Worm (Caenorhabditis elegans) whole organism, L1 larva: ENCODE measurements around the gene clk-2.
A peak's percentile ranks its signal among the peaks of the same experiment; 100 is the strongest.

Source experiments
- F16B12.6 ChIP-seq: fragments of 150-350 bp; optimal IDR thresholded peaks from 2 replicates; lab custom pipeline; 2014; ENCODE audit warnings: missing biosample characterization, missing genetic modification characterization
- ama-1 ChIP-seq: fragments of 150-350 bp; optimal IDR thresholded peaks from 2 replicates; lab custom pipeline; 2014
- blmp-1 ChIP-seq: fragments of 150-350 bp; optimal IDR thresholded peaks from 2 replicates; lab custom pipeline; 2014; ENCODE audit warnings: missing biosample characterization, missing genetic modification characterization
- ceh-63 ChIP-seq: fragments of 200-800 bp; sonication (Bioruptor generic); optimal IDR thresholded peaks from 2 replicates; lab custom pipeline; 2018; ENCODE audit warnings: mild to moderate bottlenecking, missing genetic modification characterization, missing compliant biosample characterization
- ceh-82 ChIP-seq, 3 experiments: fragments of 150-350 bp in 1 of 3; sonication (generic microtip) in 2 of 3; optimal IDR thresholded peaks; 2 replicates each; lab custom pipeline; 2014 to 2017; ENCODE audit warnings: missing biosample characterization in 3 of 3, missing genetic modification characterization in 3 of 3
- efl-1 ChIP-seq, 4 experiments: fragments of 150-350 bp; optimal IDR thresholded peaks in 3 of 4; peaks in 1 of 4; 1 replicate in 1 of 4; 2 replicates in 3 of 4; lab custom pipeline; 2014; ENCODE audit warnings: missing biosample characterization in 2 of 4, missing genetic modification characterization in 2 of 4, missing genetic modification reagents in 2 of 4
- egl-13 ChIP-seq: sonication (generic microtip); optimal IDR thresholded peaks from 2 replicates; lab custom pipeline; 2016; ENCODE audit warnings: missing genotype, missing genetic modification reagents, missing genetic modification characterization, missing compliant biosample characterization
- fkh-10 ChIP-seq: sonication (generic microtip); optimal IDR thresholded peaks from 2 replicates; lab custom pipeline; 2017; ENCODE audit warnings: missing biosample characterization, missing genetic modification reagents, missing genetic modification characterization
- hlh-4 ChIP-seq: sonication (generic microtip); optimal IDR thresholded peaks from 2 replicates; lab custom pipeline; 2016; ENCODE audit warnings: mild to moderate bottlenecking, missing genetic modification characterization, missing compliant biosample characterization
- isw-1 ChIP-seq: fragments of 200-800 bp; sonication (Bioruptor generic); IDR thresholded peaks from 2 replicates; pipeline ENCODE4 v1.3.6; 2022; ENCODE audit warnings: missing genetic modification characterization, missing compliant biosample characterization
- lin-14 ChIP-seq: fragments of 200-800 bp; sonication (Bioruptor generic); optimal IDR thresholded peaks from 2 replicates; lab custom pipeline; 2018; ENCODE audit warnings: mild to moderate bottlenecking, missing genetic modification characterization, moderate library complexity, missing compliant biosample characterization
- lin-15B ChIP-seq: fragments of 150-350 bp; sonication (generic microtip); optimal IDR thresholded peaks from 3 replicates; lab custom pipeline; 2014; ENCODE audit warnings: missing biosample characterization, missing genetic modification characterization
- lin-39 ChIP-seq: fragments of 150-350 bp; optimal IDR thresholded peaks from 2 replicates; lab custom pipeline; 2014; ENCODE audit warnings: missing biosample characterization, missing genetic modification reagents, missing genetic modification characterization
- lsy-2 ChIP-seq, 2 experiments: fragments of 150-350 bp; optimal IDR thresholded peaks; 2 replicates each; lab custom pipeline; 2014; ENCODE audit warnings: missing biosample characterization in 2 of 2, missing genetic modification characterization in 2 of 2
- mab-9 ChIP-seq: fragments of 200-800 bp; sonication (Bioruptor generic); IDR thresholded peaks from 2 replicates; pipeline ENCODE4 v1.3.6; 2022; ENCODE audit warnings: missing genetic modification reagents, missing genetic modification characterization, missing compliant biosample characterization
- mdl-1 ChIP-seq, 2 experiments: fragments of 150-350 bp; optimal IDR thresholded peaks; 2 replicates each; lab custom pipeline; 2014 to 2017; ENCODE audit warnings: missing biosample characterization in 2 of 2, missing genetic modification characterization in 2 of 2, inconsistent platforms in 1 of 2
- mef-2 ChIP-seq: fragments of 150-350 bp; optimal IDR thresholded peaks from 2 replicates; lab custom pipeline; 2014; ENCODE audit warnings: missing biosample characterization, missing genetic modification characterization
- mep-1 ChIP-seq: fragments of 150-350 bp; optimal IDR thresholded peaks from 2 replicates; lab custom pipeline; 2014; ENCODE audit warnings: missing biosample characterization, missing genetic modification characterization
- nhr-11 ChIP-seq: fragments of 150-350 bp; optimal IDR thresholded peaks from 2 replicates; lab custom pipeline; 2014; ENCODE audit warnings: missing biosample characterization, missing genetic modification characterization
- nhr-12 ChIP-seq: sonication (generic microtip); optimal IDR thresholded peaks from 2 replicates; lab custom pipeline; 2017; ENCODE audit warnings: missing biosample characterization, missing genetic modification characterization
- nhr-19 ChIP-seq: fragments of 200-800 bp; sonication (Bioruptor generic); conservative IDR thresholded peaks from 2 replicates; pipeline ENCODE4 v1.3.6; 2022; ENCODE audit warnings: missing genetic modification characterization, missing compliant biosample characterization
- nhr-20 ChIP-seq: sonication (generic microtip); optimal IDR thresholded peaks from 2 replicates; lab custom pipeline; 2016; ENCODE audit warnings: mild to moderate bottlenecking, missing genetic modification characterization, missing compliant biosample characterization
- nhr-237 ChIP-seq: fragments of 150-350 bp; optimal IDR thresholded peaks from 2 replicates; lab custom pipeline; 2014; ENCODE audit warnings: missing biosample characterization, missing genetic modification characterization
- nhr-47 ChIP-seq: sonication (generic microtip); optimal IDR thresholded peaks from 2 replicates; lab custom pipeline; 2016; ENCODE audit warnings: mild to moderate bottlenecking, missing genetic modification characterization, moderate library complexity, missing compliant biosample characterization
- nhr-71 ChIP-seq: sonication (generic microtip); optimal IDR thresholded peaks from 2 replicates; lab custom pipeline; 2016; ENCODE audit warnings: mild to moderate bottlenecking, missing genetic modification characterization, moderate library complexity, missing compliant biosample characterization
- nhr-77 ChIP-seq: fragments of 150-350 bp; optimal IDR thresholded peaks from 2 replicates; lab custom pipeline; 2014; ENCODE audit warnings: missing biosample characterization, missing genetic modification characterization
- nhr-85 ChIP-seq: sonication (generic microtip); peaks from one replicate; lab custom pipeline; 2016; ENCODE audit warnings: missing genetic modification characterization, inconsistent platforms, missing compliant biosample characterization
- pag-3 ChIP-seq: sonication (generic microtip); optimal IDR thresholded peaks from 2 replicates; lab custom pipeline; 2017; ENCODE audit warnings: missing genetic modification characterization, mild to moderate bottlenecking, missing compliant biosample characterization, antibody characterized with exemption, borderline replicate concordance; ENCODE audit not compliant: insufficient read depth
- rnt-1 ChIP-seq: sonication (generic microtip); optimal IDR thresholded peaks from 2 replicates; lab custom pipeline; 2016; ENCODE audit warnings: mild to moderate bottlenecking, missing genetic modification characterization, moderate library complexity, missing compliant biosample characterization
- skn-1 ChIP-seq: fragments of 150-350 bp; optimal IDR thresholded peaks from 2 replicates; lab custom pipeline; 2014; ENCODE audit warnings: missing biosample characterization, missing genetic modification characterization
- snpc-4 ChIP-seq: fragments of 150-350 bp; optimal IDR thresholded peaks from 2 replicates; lab custom pipeline; 2014; ENCODE audit warnings: missing biosample characterization, missing genetic modification characterization
- sox-4 ChIP-seq: sonication (generic microtip); optimal IDR thresholded peaks from 2 replicates; lab custom pipeline; 2016; ENCODE audit warnings: missing genetic modification characterization, missing compliant biosample characterization
- tbx-2 ChIP-seq: sonication (generic microtip); optimal IDR thresholded peaks from 2 replicates; lab custom pipeline; 2016; ENCODE audit warnings: missing genetic modification characterization, missing compliant biosample characterization
- xbp-1 ChIP-seq: sonication (generic microtip); optimal IDR thresholded peaks from 2 replicates; lab custom pipeline; 2016; ENCODE audit warnings: missing genetic modification characterization, missing compliant biosample characterization
- zag-1 ChIP-seq: fragments of 150-350 bp; optimal IDR thresholded peaks from 2 replicates; lab custom pipeline; 2014; ENCODE audit warnings: missing biosample characterization, missing genetic modification characterization
- ztf-11 ChIP-seq, 2 experiments: sonication (generic microtip); optimal IDR thresholded peaks; 2 replicates each; lab custom pipeline; 2016 to 2017; ENCODE audit warnings: missing genetic modification characterization in 2 of 2, missing biosample characterization in 1 of 2, missing compliant biosample characterization in 1 of 2
- ztf-4 ChIP-seq: fragments of 150-350 bp; optimal IDR thresholded peaks from 2 replicates; lab custom pipeline; 2014; ENCODE audit warnings: missing biosample characterization, missing genetic modification characterization

Gene clk-2

ce11 chrIII:7553693-7554226 lies 35.4 kb upstream of the clk-2 start (continued):
- TF ChIP-seq nhr-237: no peak
- peak; percentile 28 for TF ChIP-seq rnt-1 (tag; lab: Kevin White, UChicago)
- TF ChIP-seq lin-15B (tag; lab: Kevin White, UChicago): no peak
- no peak for TF ChIP-seq ztf-4 (tag; lab: Kevin White, UChicago)
- no peak for TF ChIP-seq nhr-20 (tag; lab: Kevin White, UChicago)
- TF ChIP-seq egl-13: no peak
- TF ChIP-seq ztf-11 (tag; optimal IDR thresholded peaks at IDR 0.05; lab: Kevin White, UChicago): no peak
- no peak for TF ChIP-seq nhr-11 (tag; lab: Kevin White, UChicago)
- no peak for TF ChIP-seq nhr-19 (GFP tag; lab: Robert Waterston, UW)
- TF ChIP-seq lin-39 (tag; lab: Kevin White, UChicago): no peak
- TF ChIP-seq xbp-1 (tag; lab: Kevin White, UChicago): no peak

DNA sequence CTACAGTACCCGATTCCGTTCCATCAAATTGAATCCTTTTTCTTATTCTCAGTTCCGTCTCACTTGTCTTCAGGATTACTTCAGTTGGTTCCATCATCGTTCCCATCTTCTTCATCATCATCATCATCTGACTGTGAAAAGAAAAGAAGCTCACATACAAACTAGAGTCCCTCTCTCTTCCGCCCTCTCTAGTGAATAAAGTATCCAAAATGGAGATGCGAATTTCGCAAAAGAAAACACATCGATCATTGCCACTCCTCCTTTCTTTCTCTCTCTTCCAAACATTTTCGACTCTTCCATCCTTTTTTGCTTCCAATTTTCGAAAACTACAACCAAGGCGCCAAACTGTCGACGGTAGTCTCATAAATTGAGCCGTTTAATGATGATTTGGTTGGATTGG lies 34.5 kb upstream of the clk-2 start:
- TF ChIP-seq blmp-1 (tag; lab: Kevin White, UChicago) (peak; percentile 25), nhr-12 (tag; lab: Kevin White, UChicago) (no peak), nhr-47 (no peak), lin-14 (peak; percentile 15), nhr-71 (tag; lab: Kevin White, UChicago) (peak; percentile 7), mab-9 (GFP tag; lab: Robert Waterston, UW) (0 out of 2 replicates have a peak, but pooled peaks have one; percentile 31), isw-1 (GFP tag; lab: Robert Waterston, UW) (no peak), lsy-2 (tag; optimal IDR thresholded peaks at IDR 0.05; lab: Kevin White, UChicago) (peak in 1 of 2 experiments; percentile 27), mep-1 (tag; lab: Kevin White, UChicago) (peak; percentile 31)

- TF ChIP-seq skn-1 (tag; lab: Kevin White, UChicago) (no peak), rnt-1 (tag; lab: Kevin White, UChicago) (peak; percentile 25), ztf-4 (tag; lab: Kevin White, UChicago) (no peak), zag-1 (tag; lab: Kevin White, UChicago) (no peak), nhr-19 (GFP tag; lab: Robert Waterston, UW) (no peak), nhr-85 (peak; percentile 69), hlh-4 (no peak), mef-2 (tag; lab: Kevin White, UChicago) (no peak), tbx-2 (no peak), ztf-11 (tag; optimal IDR thresholded peaks at IDR 0.05; lab: Kevin White, UChicago) (no peak), F16B12.6 (tag; lab: Kevin White, UChicago) (no peak), sox-4 (tag; lab: Kevin White, UChicago) (no peak), snpc-4 (tag; lab: Kevin White, UChicago) (no peak), mdl-1 (tag; optimal IDR thresholded peaks at IDR 0.05; lab: Kevin White, UChicago) (no peak), fkh-10 (GFP tag; lab: Kevin White, UChicago) (no peak), mab-9 (GFP tag; lab: Robert Waterston, UW) (no peak), lin-14 (peak; percentile 7), ama-1 (lab: Kevin White, UChicago) (no peak), nhr-77 (tag; lab: Kevin White, UChicago) (no peak), lsy-2 (tag; optimal IDR thresholded peaks at IDR 0.05; lab: Kevin White, UChicago) (peak in 1 of 2 experiments; percentile 65), efl-1 (optimal IDR thresholded peaks at IDR 0.05; lab: Kevin White, UChicago) (no peak), efl-1 (GFP tag; optimal IDR thresholded peaks at IDR 0.05 in 1 of 2; lab: Kevin White, UChicago) (peak in 1 of 2 experiments; percentile 46)
Observed at ce11 chrIII:7550979-7551378, 32.7 kb upstream of the clk-2 start.

ce11 chrIII:7548963-7549362 lies 30.6 kb upstream of the clk-2 start:
- peak; percentile 52 for TF ChIP-seq pag-3
- TF ChIP-seq nhr-71 (tag; lab: Kevin White, UChicago): peak; percentile 30
- peak; percentile 20 for TF ChIP-seq rnt-1 (tag; lab: Kevin White, UChicago)
- no peak for TF ChIP-seq ceh-82 (tag; optimal IDR thresholded peaks at IDR 0.05; lab: Kevin White, UChicago)
- TF ChIP-seq lin-14: peak; percentile 75
- no peak for TF ChIP-seq ceh-63 (GFP tag; lab: Kevin White, UChicago)
- 0 out of 2 replicates have a peak, but pooled peaks have one; percentile 9 for TF ChIP-seq nhr-19 (GFP tag; lab: Robert Waterston, UW)
